Worm (Caenorhabditis elegans) whole organism, L1 larva: ENCODE results near the gene Y39B6A.41.
A peak's percentile ranks its signal among the peaks of the same experiment; 100 is the strongest.

Experiments used
- lin-35 ChIP-seq, 2 experiments: fragments of 150-350 bp; optimal IDR thresholded peaks; 2 replicates each; lab custom pipeline; 2014; ENCODE audit warnings: missing biosample characterization in 2 of 2, missing genetic modification characterization in 2 of 2, missing genetic modification reagents in 2 of 2
- nhr-20 ChIP-seq: sonication (generic microtip); optimal IDR thresholded peaks from 2 replicates; lab custom pipeline; 2016; ENCODE audit warnings: mild to moderate bottlenecking, missing genetic modification characterization, missing compliant biosample characterization
- nhr-85 ChIP-seq: sonication (generic microtip); peaks from one replicate; lab custom pipeline; 2016; ENCODE audit warnings: missing genetic modification characterization, inconsistent platforms, missing compliant biosample characterization
- snu-23 ChIP-seq: sonication (generic microtip); optimal IDR thresholded peaks from 2 replicates; lab custom pipeline; 2016; ENCODE audit warnings: missing genetic modification characterization, missing compliant biosample characterization

Gene Y39B6A.41

DNA sequence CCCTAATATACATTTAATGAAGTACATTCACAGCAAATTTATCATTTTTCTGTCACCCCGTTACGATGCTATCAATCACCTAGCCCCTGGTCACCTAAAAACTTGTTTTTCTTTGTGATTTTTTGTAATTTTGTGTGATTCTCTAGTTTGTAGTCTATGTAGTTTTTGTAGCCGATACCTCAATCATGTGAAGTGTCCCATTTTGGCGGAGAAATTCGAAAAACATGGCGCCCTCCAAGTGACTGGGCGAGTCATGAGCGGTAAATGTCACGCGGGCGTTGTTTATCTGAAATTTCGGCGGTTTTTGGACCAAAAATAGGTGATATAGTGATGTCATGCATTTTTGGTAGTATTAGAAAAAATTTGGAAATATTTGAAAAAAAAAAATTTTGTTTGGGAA, 47.0 kb downstream of the Y39B6A.41 start:
- TF ChIP-seq nhr-85 (tag; lab: Kevin White, UChicago) (peak; percentile 63), nhr-20 (tag; lab: Kevin White, UChicago) (peak; percentile 34), snu-23 (no peak), lin-35 (GFP tag; optimal IDR thresholded peaks at IDR 0.05; lab: Kevin White, UChicago) (peak in 1 of 2 experiments; percentile 15)
